Fruit fly (Drosophila melanogaster) whole organism, prepupa: ENCODE results near the gene Wdr24.

ENCODE experiments used
- CG3919 ChIP-seq: fragments of 200-800 bp; sonication (Bioruptor generic); optimal IDR thresholded peaks from 3 replicates; lab custom pipeline; 2016; ENCODE audit warnings: missing biosample characterization, missing genetic modification characterization
- CG6276 ChIP-seq: fragments of 200-800 bp; sonication (Bioruptor generic); optimal IDR thresholded peaks from 2 replicates; lab custom pipeline; 2017; ENCODE audit warnings: missing biosample characterization, mild to moderate bottlenecking, missing genetic modification characterization
- CG6808 ChIP-seq: fragments of 200-800 bp; sonication (Bioruptor generic); optimal IDR thresholded peaks from 3 replicates; lab custom pipeline; 2017; ENCODE audit warnings: missing biosample characterization, missing genetic modification characterization, mild to moderate bottlenecking, moderate library complexity, missing genetic modification reagents
- Eip78C ChIP-seq: fragments of 200-800 bp; sonication (Bioruptor generic); peaks from one replicate; lab custom pipeline; 2016; ENCODE audit warnings: missing biosample characterization, missing genetic modification characterization
- Ets96B ChIP-seq: fragments of 200-800 bp; optimal IDR thresholded peaks from 2 replicates; lab custom pipeline; 2019; ENCODE audit warnings: missing biosample characterization, mild to moderate bottlenecking, missing genetic modification characterization, moderate library complexity
- Lpt ChIP-seq: fragments of 200-800 bp; sonication (Bioruptor generic); optimal IDR thresholded peaks from 3 replicates; lab custom pipeline; 2016; ENCODE audit warnings: missing biosample characterization, missing genetic modification characterization
- cyc ChIP-seq: fragments of 200-800 bp; sonication (Bioruptor generic); optimal IDR thresholded peaks from 3 replicates; lab custom pipeline; 2016; ENCODE audit warnings: missing biosample characterization, missing genetic modification characterization
- lz ChIP-seq: fragments of 200-800 bp; sonication (Bioruptor generic); optimal IDR thresholded peaks from 3 replicates; lab custom pipeline; 2016; ENCODE audit warnings: missing biosample characterization, missing genetic modification characterization
- ss ChIP-seq, 2 experiments: fragments of 200-800 bp; sonication (Bioruptor generic); optimal IDR thresholded peaks; 2 replicates in 1 of 2; 3 replicates in 1 of 2; lab custom pipeline; 2017 to 2018; ENCODE audit warnings: mild to moderate bottlenecking in 2 of 2, missing biosample characterization in 2 of 2, missing genetic modification characterization in 2 of 2, moderate library complexity in 1 of 2
- topi ChIP-seq: fragments of 200-800 bp; sonication (Bioruptor generic); optimal IDR thresholded peaks from 3 replicates; lab custom pipeline; 2016; ENCODE audit warnings: missing biosample characterization, missing genetic modification characterization
- vri ChIP-seq: fragments of 200-800 bp; sonication (Bioruptor generic); optimal IDR thresholded peaks from 3 replicates; lab custom pipeline; 2016; ENCODE audit warnings: missing biosample characterization, mild to moderate bottlenecking, missing genetic modification characterization

- TF ChIP-seq CG3919 (GFP tag; lab: Kevin White, UChicago) (no peak), topi (GFP tag; lab: Kevin White, UChicago) (no peak), CG6808 (GFP tag; lab: Kevin White, UChicago) (no peak), CG6276 (GFP tag; lab: Kevin White, UChicago) (no peak), ss (GFP tag; optimal IDR thresholded peaks at IDR 0.05; lab: Kevin White, UChicago) (no peak), Ets96B (tag; lab: Kevin White, UChicago) (no peak), cyc (no peak), vri (GFP tag; lab: Kevin White, UChicago) (peak; percentile 0), Lpt (GFP tag; lab: Kevin White, UChicago) (no peak), lz (no peak), Eip78C (GFP tag; lab: Kevin White, UChicago) (peak; percentile 30)
These were observed 34.0 kb upstream of the Wdr24 start for dm6 chr3R:29778985-29779298.
